Fruit fly (Drosophila melanogaster) whole organism, embryonic: ENCODE data around the gene CG32639.

Experiments used
- Asciz ChIP-seq: fragments of 200-800 bp; sonication (Bioruptor generic); optimal IDR thresholded peaks from 2 replicates; lab custom pipeline; 2017; ENCODE audit warnings: missing biosample characterization, mild to moderate bottlenecking, missing genetic modification characterization, missing genetic modification reagents
- Atf-2 ChIP-seq: fragments of 200-800 bp; sonication (Bioruptor generic); optimal IDR thresholded peaks from 2 replicates; lab custom pipeline; 2016; ENCODE audit warnings: missing biosample characterization, missing genetic modification characterization
- Blimp-1 ChIP-seq: fragments of 200-800 bp; sonication (Bioruptor generic); optimal IDR thresholded peaks from 3 replicates; lab custom pipeline; 2018; ENCODE audit warnings: missing biosample characterization, missing genetic modification characterization, mild to moderate bottlenecking, moderate library complexity, missing genetic modification reagents
- CG10654 ChIP-seq: fragments of 200-800 bp; sonication (Bioruptor generic); optimal IDR thresholded peaks from 2 replicates; lab custom pipeline; 2016; ENCODE audit warnings: missing biosample characterization, missing genetic modification characterization
- CG10979 ChIP-seq: fragments of 200-800 bp; sonication (Bioruptor generic); optimal IDR thresholded peaks from 2 replicates; lab custom pipeline; 2018; ENCODE audit warnings: missing biosample characterization, mild to moderate bottlenecking, missing genetic modification characterization, moderate library complexity
- CG11093 ChIP-seq: fragments of 200-800 bp; sonication (Bioruptor generic); IDR thresholded peaks from 3 replicates; pipeline ENCODE4 v1.3.6; 2022; ENCODE audit warnings: missing biosample characterization, missing genetic modification characterization
- CG11504 ChIP-seq: fragments of 200-800 bp; sonication (Bioruptor generic); optimal IDR thresholded peaks from 3 replicates; lab custom pipeline; 2019; ENCODE audit warnings: missing biosample characterization, mild to moderate bottlenecking, missing genetic modification characterization, moderate library complexity
- CG12104 ChIP-seq: fragments of 200-800 bp; sonication (Bioruptor generic); optimal IDR thresholded peaks from 3 replicates; lab custom pipeline; 2016; ENCODE audit warnings: missing biosample characterization, missing genetic modification characterization
- CG13296 ChIP-seq: fragments of 200-800 bp; sonication (Bioruptor generic); optimal IDR thresholded peaks from 3 replicates; lab custom pipeline; 2018; ENCODE audit warnings: missing biosample characterization, mild to moderate bottlenecking, missing genetic modification characterization
- CG13775 ChIP-seq: fragments of 200-800 bp; sonication (Bioruptor generic); optimal IDR thresholded peaks from 3 replicates; lab custom pipeline; 2017; ENCODE audit warnings: missing biosample characterization, mild to moderate bottlenecking, missing genetic modification characterization
- CG14441 ChIP-seq: fragments of 200-800 bp; sonication (Bioruptor generic); IDR thresholded peaks from 2 replicates; pipeline ENCODE4 v1.3.6; 2022; ENCODE audit warnings: missing biosample characterization, missing genetic modification characterization
- CG15269 ChIP-seq: fragments of 200-800 bp; sonication (Bioruptor generic); optimal IDR thresholded peaks from 2 replicates; lab custom pipeline; 2018; ENCODE audit warnings: missing biosample characterization, mild to moderate bottlenecking, missing genetic modification characterization, moderate library complexity
- CG16863 ChIP-seq: fragments of 200-800 bp; sonication (Bioruptor generic); optimal IDR thresholded peaks from 3 replicates; lab custom pipeline; 2016; ENCODE audit warnings: missing biosample characterization, missing genetic modification characterization
- CG18599 ChIP-seq: fragments of 200-800 bp; sonication (Bioruptor generic); optimal IDR thresholded peaks from 3 replicates; lab custom pipeline; 2017; ENCODE audit warnings: missing biosample characterization, missing genetic modification characterization, mild to moderate bottlenecking, moderate library complexity, missing genetic modification reagents
- CG2129 ChIP-seq: fragments of 200-800 bp; sonication (Bioruptor generic); IDR thresholded peaks from 2 replicates; pipeline ENCODE4 v1.3.6; 2022; ENCODE audit warnings: missing biosample characterization, missing genetic modification characterization; ENCODE audit not compliant: partially characterized antibody
- CG31388 ChIP-seq: fragments of 200-800 bp; sonication (Bioruptor generic); optimal IDR thresholded peaks from 2 replicates; lab custom pipeline; 2016; ENCODE audit warnings: missing biosample characterization, missing genetic modification characterization
- CG3847 ChIP-seq: fragments of 200-800 bp; sonication (Bioruptor generic); IDR thresholded peaks from 2 replicates; pipeline ENCODE4 v1.3.6; 2022; ENCODE audit warnings: missing biosample characterization, missing genetic modification characterization
- CG4328 ChIP-seq: fragments of 200-800 bp; sonication (Bioruptor generic); optimal IDR thresholded peaks from 3 replicates; lab custom pipeline; 2017; ENCODE audit warnings: missing biosample characterization, missing genetic modification reagents, missing genetic modification characterization
- CG4424 ChIP-seq: fragments of 200-800 bp; sonication (Bioruptor generic); optimal IDR thresholded peaks from 3 replicates; lab custom pipeline; 2016; ENCODE audit warnings: missing biosample characterization, missing genetic modification characterization
- CG4730 ChIP-seq: fragments of 200-800 bp; sonication (Bioruptor generic); IDR thresholded peaks from 2 replicates; pipeline ENCODE4 v1.3.6; 2022; ENCODE audit warnings: missing biosample characterization, missing genetic modification characterization
- CG6765 ChIP-seq: fragments of 200-800 bp; sonication (Bioruptor generic); optimal IDR thresholded peaks from 3 replicates; lab custom pipeline; 2017; ENCODE audit warnings: missing biosample characterization, mild to moderate bottlenecking, missing genetic modification characterization
- CG7271 ChIP-seq: fragments of 200-800 bp; sonication (Bioruptor generic); optimal IDR thresholded peaks from 2 replicates; lab custom pipeline; 2018; ENCODE audit warnings: missing biosample characterization, mild to moderate bottlenecking, missing genetic modification characterization, moderate library complexity
- CG7556 ChIP-seq: fragments of 200-800 bp; sonication (Bioruptor generic); optimal IDR thresholded peaks from 2 replicates; lab custom pipeline; 2017; ENCODE audit warnings: missing biosample characterization, mild to moderate bottlenecking, missing genetic modification characterization
- CG7963 ChIP-seq: fragments of 200-800 bp; sonication (Bioruptor generic); IDR thresholded peaks from 3 replicates; pipeline ENCODE4 v1.3.6; 2022; ENCODE audit warnings: missing biosample characterization, missing genetic modification characterization; ENCODE audit not compliant: partially characterized antibody
- CG8089 ChIP-seq: fragments of 200-800 bp; sonication (Bioruptor generic); optimal IDR thresholded peaks from 3 replicates; lab custom pipeline; 2016; ENCODE audit warnings: missing biosample characterization, missing genetic modification characterization
- Dfd ChIP-seq, 2 experiments: fragments of >200 bp; optimal IDR thresholded peaks; 2 replicates each; lab custom pipeline; 2017; ENCODE audit warnings: missing biosample characterization in 2 of 2, missing genetic modification characterization in 2 of 2
- Doc2 ChIP-seq: fragments of 200-800 bp; sonication (Bioruptor generic); IDR thresholded peaks from 2 replicates; pipeline ENCODE4 v1.3.6; 2022; ENCODE audit warnings: missing biosample characterization, missing genetic modification characterization
- Fer1 ChIP-seq: fragments of 200-800 bp; sonication (Bioruptor generic); optimal IDR thresholded peaks from 2 replicates; lab custom pipeline; 2017; ENCODE audit warnings: missing biosample characterization, mild to moderate bottlenecking, missing genetic modification characterization
- Hr51 ChIP-seq, 2 experiments: fragments of 200-800 bp; sonication (Bioruptor generic); optimal IDR thresholded peaks; 2 replicates in 1 of 2; 3 replicates in 1 of 2; lab custom pipeline; 2016 to 2018; ENCODE audit warnings: missing biosample characterization in 2 of 2, missing genetic modification characterization in 2 of 2, mild to moderate bottlenecking in 1 of 2, moderate library complexity in 1 of 2
- Kr ChIP-seq: fragments of 200-800 bp; sonication (Bioruptor generic); optimal IDR thresholded peaks from 2 replicates; lab custom pipeline; 2017; ENCODE audit warnings: missing biosample characterization, mild to moderate bottlenecking, missing genetic modification characterization
- Mad ChIP-seq: fragments of 200-800 bp; sonication (Bioruptor generic); optimal IDR thresholded peaks from 2 replicates; lab custom pipeline; 2016; ENCODE audit warnings: missing biosample characterization, missing genetic modification characterization
- Med ChIP-seq: fragments of 200-800 bp; sonication (Bioruptor generic); peaks from one replicate; lab custom pipeline; 2016; ENCODE audit warnings: missing biosample characterization, missing genetic modification characterization, mild to moderate bottlenecking, inconsistent platforms, moderate library complexity
- Nf-YB ChIP-seq: fragments of 200-800 bp; sonication (Bioruptor generic); optimal IDR thresholded peaks from 3 replicates; lab custom pipeline; 2019; ENCODE audit warnings: missing biosample characterization, mild to moderate bottlenecking, missing genetic modification characterization, moderate library complexity
- Oli ChIP-seq: fragments of 200-800 bp; sonication (Bioruptor generic); optimal IDR thresholded peaks from 2 replicates; lab custom pipeline; 2018; ENCODE audit warnings: missing biosample characterization, mild to moderate bottlenecking, missing genetic modification characterization, moderate library complexity
- PHDP ChIP-seq: fragments of 200-800 bp; sonication (Bioruptor generic); optimal IDR thresholded peaks from 3 replicates; lab custom pipeline; 2018; ENCODE audit warnings: missing biosample characterization, mild to moderate bottlenecking, missing genetic modification characterization, moderate library complexity
- Ptx1 ChIP-seq: fragments of 200-800 bp; sonication (Bioruptor generic); IDR thresholded peaks from 2 replicates; pipeline ENCODE4 v1.3.6; 2022; ENCODE audit warnings: missing biosample characterization, missing genetic modification characterization
- Sox102F ChIP-seq: fragments of 200-800 bp; sonication (Bioruptor generic); optimal IDR thresholded peaks from 2 replicates; lab custom pipeline; 2018; ENCODE audit warnings: missing biosample characterization, mild to moderate bottlenecking, missing genetic modification characterization, moderate library complexity
- Ssrp ChIP-seq: fragments of 200-800 bp; sonication (Bioruptor generic); optimal IDR thresholded peaks from 2 replicates; lab custom pipeline; 2018; ENCODE audit warnings: missing biosample characterization, mild to moderate bottlenecking, missing genetic modification characterization, moderate library complexity
- cg ChIP-seq: fragments of 200-800 bp; sonication (Bioruptor generic); optimal IDR thresholded peaks from 3 replicates; lab custom pipeline; 2019; ENCODE audit warnings: missing biosample characterization, mild to moderate bottlenecking, missing genetic modification characterization, moderate library complexity
- cwo ChIP-seq: fragments of 200-800 bp; sonication (Bioruptor generic); optimal IDR thresholded peaks from 3 replicates; lab custom pipeline; 2017; ENCODE audit warnings: missing biosample characterization, missing genetic modification characterization, mild to moderate bottlenecking, moderate library complexity, missing genetic modification reagents
- gcm ChIP-seq: fragments of 200-800 bp; sonication (Bioruptor generic); optimal IDR thresholded peaks from 2 replicates; lab custom pipeline; 2019; ENCODE audit warnings: missing biosample characterization, mild to moderate bottlenecking, missing genetic modification characterization, moderate library complexity
- gcm2 ChIP-seq: fragments of 200-800 bp; sonication (Bioruptor generic); optimal IDR thresholded peaks from 2 replicates; lab custom pipeline; 2016; ENCODE audit warnings: missing biosample characterization, missing genetic modification characterization
- ham ChIP-seq: fragments of 200-800 bp; sonication (Bioruptor generic); IDR thresholded peaks from 2 replicates; pipeline ENCODE4 v1.3.6; 2022; ENCODE audit warnings: missing biosample characterization, missing genetic modification characterization
- her ChIP-seq: fragments of 200-800 bp; sonication (Bioruptor generic); optimal IDR thresholded peaks from 2 replicates; lab custom pipeline; 2016; ENCODE audit warnings: missing biosample characterization, missing genetic modification characterization
- lov ChIP-seq, 2 experiments: fragments of 200-800 bp in 1 of 2; fragments of >200 bp in 1 of 2; sonication (Bioruptor generic) in 1 of 2; IDR thresholded peaks in 1 of 2; optimal IDR thresholded peaks in 1 of 2; 2 replicates in 1 of 2; 3 replicates in 1 of 2; pipeline versions ENCODE4 v1.3.6 to Lab custom; 2017 to 2022; ENCODE audit warnings: missing biosample characterization in 1 of 2, missing genetic modification characterization in 1 of 2
- nmo ChIP-seq: fragments of 200-800 bp; sonication (Bioruptor generic); optimal IDR thresholded peaks from 2 replicates; lab custom pipeline; 2018; ENCODE audit warnings: missing biosample characterization, mild to moderate bottlenecking, missing genetic modification characterization, moderate library complexity
- nom ChIP-seq: fragments of 200-800 bp; sonication (Bioruptor generic); optimal IDR thresholded peaks from 2 replicates; lab custom pipeline; 2017; ENCODE audit warnings: missing biosample characterization, missing genetic modification characterization, mild to moderate bottlenecking, moderate library complexity, missing genetic modification reagents
- peb ChIP-seq: fragments of 200-800 bp; sonication (Bioruptor generic); IDR thresholded peaks from 2 replicates; pipeline ENCODE4 v1.3.6; 2022; ENCODE audit warnings: missing biosample characterization, missing genetic modification characterization
- stc ChIP-seq: fragments of 200-800 bp; sonication (Bioruptor generic); IDR thresholded peaks from 2 replicates; pipeline ENCODE4 v1.3.6; 2022; ENCODE audit warnings: missing biosample characterization, missing genetic modification characterization
- tna ChIP-seq: fragments of 200-800 bp; sonication (Bioruptor generic); IDR thresholded peaks from 2 replicates; pipeline ENCODE4 v1.3.6; 2022; ENCODE audit warnings: missing biosample characterization, missing genetic modification characterization; ENCODE audit not compliant: partially characterized antibody

CG32639 gene

dm6 chrX:13226478-13226877 is 9.9 kb downstream of the CG32639 start (continued):
- TF ChIP-seq cwo (no peak), gcm (peak; percentile 50), peb (GFP tag; lab: Robert Waterston, UW) (no peak), Fer1 (GFP tag; lab: Kevin White, UChicago) (peak; percentile 29), CG7271 (no peak), nmo (peak; percentile 50), CG11504 (tag; lab: Kevin White, UChicago) (peak; percentile 73), Oli (peak; percentile 56), CG13775 (GFP tag; lab: Kevin White, UChicago) (peak; percentile 13), CG18599 (peak; percentile 10), Ptx1 (GFP tag; lab: Robert Waterston, UW) (0 out of 2 replicates have a peak, but pooled peaks have one; percentile 28), Hr51 (GFP tag; optimal IDR thresholded peaks at IDR 0.05; lab: Kevin White, UChicago) (peak in 1 of 2 experiments; percentile 66), CG10979 (tag; lab: Kevin White, UChicago) (peak; percentile 59), Kr (no peak), CG15269 (tag; lab: Kevin White, UChicago) (peak; percentile 23), Sox102F (peak; percentile 72), Blimp-1 (peak; percentile 53), Ssrp (tag; lab: Kevin White, UChicago) (peak; percentile 44), Atf-2 (GFP tag; lab: Kevin White, UChicago) (no peak), lov (optimal IDR thresholded peaks at IDR 0.05; lab: Kevin White, UChicago) (no peak), lov (GFP tag; IDR thresholded peaks at IDR 0.05; lab: Robert Waterston, UW) (no peak), CG10654 (GFP tag; lab: Kevin White, UChicago) (no peak), CG7963 (no peak), Med (GFP tag; lab: Kevin White, UChicago) (peak; percentile 4), CG3847 (GFP tag; lab: Robert Waterston, UW) (no peak), PHDP (tag; lab: Kevin White, UChicago) (peak; percentile 14), CG4328 (GFP tag; lab: Kevin White, UChicago) (no peak), her (no peak), stc (GFP tag; lab: Robert Waterston, UW) (no peak), tna (GFP tag; lab: Robert Waterston, UW) (no peak), CG31388 (GFP tag; lab: Kevin White, UChicago) (no peak), Nf-YB (GFP tag; lab: Kevin White, UChicago) (no peak), Mad (GFP tag; lab: Kevin White, UChicago) (no peak), ham (GFP tag; lab: Robert Waterston, UW) (no peak), Dfd (GFP tag; optimal IDR thresholded peaks at IDR 0.05; lab: Kevin White, UChicago) (no peak), nom (GFP tag; lab: Kevin White, UChicago) (no peak), CG4424 (peak; percentile 30), Asciz (GFP tag; lab: Kevin White, UChicago) (peak; percentile 49), CG13296 (GFP tag; lab: Kevin White, UChicago) (no peak), cg (GFP tag; lab: Kevin White, UChicago) (no peak), CG12104 (GFP tag; lab: Kevin White, UChicago) (no peak), CG7556 (GFP tag; lab: Kevin White, UChicago) (peak; percentile 38), CG16863 (peak; percentile 5), CG14441 (GFP tag; lab: Robert Waterston, UW) (no peak), CG4730 (GFP tag; lab: Robert Waterston, UW) (no peak), CG8089 (GFP tag; lab: Kevin White, UChicago) (no peak), CG6765 (GFP tag; lab: Kevin White, UChicago) (no peak), CG11093 (GFP tag; lab: Robert Waterston, UW) (no peak), CG2129 (GFP tag; lab: Robert Waterston, UW) (no peak), Doc2 (no peak), gcm2 (no peak)
